Fruit fly (Drosophila melanogaster): ENCODE results near the gene cona.

The cona gene

DNA sequence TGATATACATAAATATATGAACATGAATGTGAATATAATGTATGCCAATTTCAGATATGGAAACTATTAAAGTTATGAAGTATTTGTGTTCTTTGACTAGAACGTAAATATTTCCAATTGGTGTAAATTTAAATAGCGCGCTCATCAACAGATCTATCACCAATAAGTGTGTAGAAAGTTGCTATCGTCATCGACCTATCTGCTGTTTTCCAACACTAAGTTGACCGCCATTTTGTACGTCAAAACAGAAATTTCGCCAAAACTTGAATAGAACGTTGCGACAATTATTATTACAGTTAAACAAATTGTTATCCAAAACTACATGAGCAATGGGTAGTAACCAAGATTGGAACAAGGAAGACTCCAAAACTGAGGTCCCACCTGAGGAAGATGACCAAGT is at the start of gene cona:
Gene cona (plus strand): TSS at position 236 of the 400 bp plus-strand sequence.
- TF ChIP-seq usp (GFP tag; optimal IDR thresholded peaks at IDR 0.05) (no peak), EcR (GFP tag; optimal IDR thresholded peaks at IDR 0.05) (no peak), pan (optimal IDR thresholded peaks at IDR 0.05) (no peak), psq (optimal IDR thresholded peaks at IDR 0.05) (no peak), Dll (optimal IDR thresholded peaks at IDR 0.05) (no peak), CG8478 (optimal IDR thresholded peaks at IDR 0.05) (no peak)

DNA sequence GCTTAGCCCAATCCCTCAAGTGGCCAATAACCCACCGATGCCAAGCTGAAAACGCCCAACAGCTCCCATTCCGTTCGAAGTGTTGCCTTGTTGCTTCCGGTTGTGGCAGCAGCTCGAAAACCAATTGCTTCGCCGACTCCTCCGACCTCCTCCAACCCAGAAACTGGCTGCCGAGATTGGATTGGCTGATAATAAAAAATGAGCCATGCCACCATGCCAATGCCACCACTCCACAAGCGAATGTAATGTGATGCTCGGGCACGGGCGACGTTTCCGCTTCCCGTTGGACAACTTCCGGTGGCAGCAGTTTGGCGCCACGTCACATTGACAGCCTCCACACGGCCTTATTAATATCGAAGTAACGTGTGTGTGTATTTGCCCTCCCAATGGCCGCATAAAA is 47.1 kb upstream of the cona start:
- no peak for TF ChIP-seq usp (GFP tag; optimal IDR thresholded peaks at IDR 0.05)
- no peak for TF ChIP-seq pan (optimal IDR thresholded peaks at IDR 0.05)
- TF ChIP-seq EcR (GFP tag; optimal IDR thresholded peaks at IDR 0.05), result no peak
- no peak for TF ChIP-seq Dll (optimal IDR thresholded peaks at IDR 0.05)
- TF ChIP-seq psq (optimal IDR thresholded peaks at IDR 0.05), result no peak
- TF ChIP-seq CG8478 (optimal IDR thresholded peaks at IDR 0.05), result no peak

DNA sequence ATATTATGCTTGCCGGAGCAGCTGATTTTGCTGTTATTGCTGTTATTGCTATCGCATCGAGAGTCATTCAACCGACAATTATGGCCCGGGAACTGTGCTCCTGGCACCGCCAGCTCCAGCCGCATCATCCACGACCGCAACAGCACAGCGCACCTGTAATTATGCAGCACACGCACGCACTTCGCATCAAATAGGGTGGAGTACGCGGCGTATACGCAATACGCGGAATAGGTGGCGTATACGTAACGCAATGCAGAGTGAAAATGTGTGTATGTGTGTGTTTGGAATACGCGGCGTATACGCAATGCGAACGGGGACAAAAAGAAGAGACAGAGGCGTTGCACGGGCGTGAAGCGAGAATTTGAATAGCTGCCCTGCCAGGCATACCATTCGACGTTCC is 29.8 kb upstream of the cona start:
- TF ChIP-seq EcR (GFP tag; optimal IDR thresholded peaks at IDR 0.05) (no peak), psq (optimal IDR thresholded peaks at IDR 0.05) (no peak), Dll (optimal IDR thresholded peaks at IDR 0.05) (no peak), CG8478 (optimal IDR thresholded peaks at IDR 0.05) (no peak), pan (optimal IDR thresholded peaks at IDR 0.05) (no peak), usp (GFP tag; optimal IDR thresholded peaks at IDR 0.05) (no peak)

DNA sequence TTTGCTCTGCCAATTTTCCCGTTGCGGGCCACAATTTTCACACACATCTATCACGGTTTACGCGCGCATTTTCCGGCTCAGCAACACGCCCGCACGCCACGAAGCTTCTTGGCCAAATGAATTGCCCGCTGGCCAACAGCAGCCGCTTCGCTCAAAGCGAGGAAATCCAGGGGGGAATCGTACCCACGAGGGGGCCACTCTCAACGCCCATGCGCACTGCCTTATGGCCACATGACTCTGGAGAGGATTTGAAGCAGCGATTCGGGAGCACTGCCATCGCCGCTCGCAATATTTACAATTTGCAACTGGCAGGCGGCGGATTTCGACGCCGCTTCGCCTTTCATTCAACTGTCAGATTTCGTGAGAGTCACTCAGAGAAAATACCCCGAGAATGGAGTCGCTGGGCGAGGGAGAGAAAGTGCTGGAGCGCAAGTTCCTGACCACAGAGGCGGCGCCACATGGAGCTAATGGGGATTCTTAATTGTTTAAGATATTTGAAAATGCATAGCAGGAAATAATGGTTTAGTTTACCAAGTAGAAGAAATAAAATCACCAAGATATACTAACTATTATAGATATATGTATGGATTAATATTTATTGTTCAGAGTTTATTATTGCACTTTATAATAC is 24.9 kb upstream of the cona start, which contains the start of gene CG15803:
Gene CG15803 (minus strand): TSS at position 99 of the 631 bp plus-strand sequence.
- TF ChIP-seq EcR (GFP tag; optimal IDR thresholded peaks at IDR 0.05) (no peak), Dll (optimal IDR thresholded peaks at IDR 0.05) (peak; percentile 61)

DNA sequence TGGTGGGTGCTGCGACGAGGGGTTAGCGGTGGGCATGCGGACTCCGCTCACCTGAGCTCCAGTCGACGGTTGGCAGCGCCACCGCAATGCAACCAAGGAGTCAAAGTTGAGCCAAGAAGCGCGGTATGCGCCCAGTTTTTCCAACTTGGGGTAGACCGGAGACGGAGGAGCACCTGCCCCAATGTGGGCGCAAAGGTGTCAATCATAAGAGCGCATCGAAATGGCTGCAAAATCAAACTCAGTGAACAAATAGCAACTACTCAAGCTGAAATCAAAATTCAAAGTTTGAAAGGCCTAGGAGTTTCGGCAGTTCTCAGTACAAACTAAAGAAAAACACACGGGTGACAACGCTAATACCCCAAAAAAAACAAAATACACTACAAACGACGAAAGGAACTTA is 23.9 kb upstream of the cona start, which contains the start of gene hmw:
Gene hmw (plus strand): TSS at position 301 of the 400 bp plus-strand sequence.
- no peak for TF ChIP-seq CG8478 (optimal IDR thresholded peaks at IDR 0.05)
- TF ChIP-seq EcR (GFP tag; optimal IDR thresholded peaks at IDR 0.05), result no peak
- TF ChIP-seq usp (GFP tag; optimal IDR thresholded peaks at IDR 0.05), result no peak
- no peak for TF ChIP-seq pan (optimal IDR thresholded peaks at IDR 0.05)
- TF ChIP-seq Dll (optimal IDR thresholded peaks at IDR 0.05), result no peak

DNA sequence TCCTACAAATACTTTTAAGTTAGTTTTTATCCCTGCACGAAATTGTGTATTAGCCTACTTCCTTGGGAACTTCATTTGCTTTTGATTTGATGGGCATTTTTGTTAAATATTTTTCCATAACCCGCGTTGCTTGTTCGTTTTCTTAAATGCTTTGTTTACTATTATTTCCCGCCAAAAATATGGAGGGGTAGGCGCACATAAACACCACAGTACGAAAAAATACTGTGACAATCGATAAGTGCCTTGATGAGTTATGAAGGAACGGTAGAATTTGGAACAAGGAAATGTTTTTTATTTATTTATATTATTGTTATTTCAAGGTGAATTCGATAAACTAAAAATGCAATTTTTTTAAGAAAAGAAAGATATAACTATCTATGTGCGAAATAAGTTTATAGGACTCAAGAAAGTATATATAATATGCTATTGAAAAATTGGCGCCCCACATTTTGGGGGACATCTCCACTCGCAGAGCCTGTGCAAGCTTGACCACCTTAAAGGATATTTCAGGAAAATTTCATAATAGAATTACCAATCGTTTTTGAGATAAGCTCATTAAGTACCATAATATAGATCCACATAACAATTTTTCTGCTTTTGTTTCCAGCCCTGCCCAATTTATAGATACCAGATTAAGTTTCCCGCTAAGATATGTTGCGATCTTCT is 19.5 kb upstream of the cona start, which contains the start of the genes WRNexo and Nup43:
Gene WRNexo (minus strand): TSS at position 185 of the 666 bp plus-strand sequence.
Gene Nup43 (plus strand): TSS at position 661 of the 666 bp plus-strand sequence.
- no peak for TF ChIP-seq Dll (optimal IDR thresholded peaks at IDR 0.05)
- no peak for TF ChIP-seq EcR (GFP tag; optimal IDR thresholded peaks at IDR 0.05)
- no peak for TF ChIP-seq CG8478 (optimal IDR thresholded peaks at IDR 0.05)

DNA sequence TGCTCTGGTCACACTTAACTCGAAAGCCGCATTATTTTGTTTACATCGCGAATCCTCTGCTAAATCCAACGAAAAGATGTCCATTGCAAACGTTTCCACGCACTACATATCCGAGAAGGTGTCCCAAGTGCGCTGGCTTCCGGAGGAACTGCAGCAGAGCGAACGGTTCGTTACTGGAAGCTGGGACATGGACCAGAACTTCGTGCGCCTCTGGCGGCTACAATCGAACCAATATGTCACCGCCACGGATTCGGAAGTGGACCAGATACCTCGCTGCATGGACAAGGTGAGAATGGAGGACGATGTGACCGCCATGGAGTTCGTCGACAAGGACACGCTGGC is 19.0 kb upstream of the cona start:
- no peak for TF ChIP-seq EcR (GFP tag; optimal IDR thresholded peaks at IDR 0.05)

DNA sequence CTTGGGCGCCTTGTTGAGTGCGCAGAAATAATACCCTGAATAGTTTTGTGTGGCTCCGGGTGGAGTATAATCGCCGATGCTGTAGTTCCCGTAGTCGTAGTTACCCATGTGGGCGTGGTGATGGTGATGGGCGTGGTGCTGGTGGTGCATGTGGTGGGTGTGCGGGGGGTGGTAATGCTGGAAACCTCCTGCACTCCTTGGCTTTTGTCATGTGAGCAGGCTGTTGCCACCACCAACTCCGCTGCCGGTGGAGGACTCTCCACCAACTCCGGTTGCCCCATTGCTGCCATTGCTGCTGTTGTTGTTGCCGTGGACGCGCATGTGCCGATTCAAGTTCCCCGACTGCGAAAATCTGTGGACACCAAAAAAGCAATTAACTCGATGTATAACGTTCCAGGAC is 17.0 kb upstream of the cona start:
- no peak for TF ChIP-seq CG8478 (optimal IDR thresholded peaks at IDR 0.05)

DNA sequence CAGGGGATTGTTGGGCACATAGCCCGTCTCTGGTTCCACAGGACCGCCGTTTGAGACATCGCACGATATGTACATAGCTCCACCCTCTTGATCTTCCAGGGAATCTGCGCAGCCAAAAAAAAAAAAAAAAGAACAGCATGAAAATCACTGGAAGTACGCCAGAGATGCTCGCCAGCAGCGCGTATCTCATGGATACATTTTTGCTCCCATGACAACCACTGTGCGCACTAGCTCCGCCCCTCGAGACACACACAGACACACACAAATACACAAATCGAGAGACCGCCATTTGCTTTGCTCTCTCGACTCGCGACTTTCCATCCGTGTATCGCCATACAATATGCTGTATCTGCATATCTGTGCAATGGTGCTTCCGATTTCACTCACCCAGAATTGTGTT is 14.3 kb upstream of the cona start:
- no peak for TF ChIP-seq pan (optimal IDR thresholded peaks at IDR 0.05)
- TF ChIP-seq Dll (optimal IDR thresholded peaks at IDR 0.05), result no peak
- no peak for TF ChIP-seq CG8478 (optimal IDR thresholded peaks at IDR 0.05)
- no peak for TF ChIP-seq usp (GFP tag; optimal IDR thresholded peaks at IDR 0.05)
- TF ChIP-seq psq (optimal IDR thresholded peaks at IDR 0.05), result no peak
- no peak for TF ChIP-seq EcR (GFP tag; optimal IDR thresholded peaks at IDR 0.05)

DNA sequence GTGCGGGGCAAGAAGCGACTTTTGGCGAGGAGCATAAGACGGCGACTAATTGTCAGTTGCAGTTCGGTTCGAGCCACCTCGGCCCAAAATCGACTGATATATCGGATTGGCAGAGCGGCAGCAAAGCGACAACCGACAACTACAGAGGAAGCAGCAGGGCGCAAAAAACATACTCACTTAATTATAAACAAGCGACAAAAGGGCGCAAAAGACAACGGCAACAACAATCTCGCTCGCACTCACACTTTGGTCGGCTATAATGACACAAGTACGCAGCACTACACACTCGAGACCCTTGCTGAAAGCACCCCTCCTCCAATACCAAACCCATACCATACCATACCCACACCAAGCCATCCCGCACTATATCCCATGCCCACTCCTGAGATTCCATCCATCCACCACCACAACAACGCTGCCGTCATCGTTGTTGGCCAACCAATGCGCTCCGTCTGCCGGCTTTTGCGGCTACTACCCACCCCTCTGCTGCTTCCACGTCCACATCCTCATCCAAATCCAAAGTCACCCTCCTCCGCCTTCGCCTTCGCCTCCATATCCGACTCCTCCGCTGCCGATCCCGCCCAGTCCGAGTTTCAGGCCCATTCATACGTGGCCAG is 12.8 kb upstream of the cona start, which contains the start of gene gl:
Gene gl (minus strand): TSS at position 51 of the 617 bp plus-strand sequence.
- TF ChIP-seq Dll (optimal IDR thresholded peaks at IDR 0.05), result no peak
- no peak for TF ChIP-seq usp (GFP tag; optimal IDR thresholded peaks at IDR 0.05)

DNA sequence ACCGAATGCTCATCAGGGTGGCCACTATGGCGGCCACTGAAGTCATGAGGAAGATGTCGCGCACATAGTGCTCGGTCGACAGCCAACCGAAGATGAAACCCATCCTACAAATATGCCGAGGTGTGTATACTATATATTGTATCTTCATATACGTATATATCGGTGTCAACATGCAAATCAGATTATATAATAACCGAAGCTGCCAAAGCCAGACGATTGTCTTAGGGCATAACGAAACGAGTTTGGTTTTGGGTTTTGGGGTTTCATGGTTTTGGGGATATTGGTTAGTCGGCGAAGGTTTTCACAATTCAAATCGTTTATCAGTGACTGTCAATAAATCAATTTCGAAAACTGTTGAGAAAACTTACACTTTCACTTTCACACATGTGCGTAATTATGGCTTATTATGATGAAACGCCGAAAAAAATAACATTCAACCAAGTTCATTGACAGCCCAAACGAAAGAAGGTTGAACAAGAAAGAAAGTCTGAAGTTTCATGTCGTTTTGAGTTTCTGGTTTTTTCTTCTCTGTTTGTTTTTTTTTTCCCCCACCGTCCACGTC is 5.3 kb upstream of the cona start:
- TF ChIP-seq Dll (optimal IDR thresholded peaks at IDR 0.05), result no peak

DNA sequence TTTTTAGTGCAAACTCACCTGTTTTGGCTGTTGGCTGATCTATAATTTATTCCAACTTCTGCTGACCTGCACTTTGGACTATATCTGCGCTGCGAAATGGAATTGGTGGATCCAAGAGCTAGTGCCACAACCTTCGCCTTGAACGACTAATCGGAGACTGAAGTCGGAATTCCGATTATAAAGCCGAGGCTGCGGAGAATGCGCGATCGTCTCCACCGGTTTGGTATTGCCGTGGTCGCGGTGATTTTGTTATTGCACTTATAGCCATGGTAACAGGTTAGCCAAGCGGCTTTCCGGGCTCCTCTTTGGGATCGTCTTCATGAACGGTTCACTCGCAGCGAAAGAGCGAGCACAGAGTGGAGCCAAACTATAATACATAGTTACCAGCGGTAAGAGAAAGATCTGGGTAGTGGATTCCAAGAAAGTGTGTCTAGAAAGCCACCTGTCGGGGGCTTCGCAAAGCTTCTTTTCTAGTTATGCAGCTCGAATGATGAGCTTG is 4.6 kb upstream of the cona start, which contains the start of gene CG7675:
Gene CG7675 (minus strand): TSS at position 165 of the 499 bp plus-strand sequence.
- TF ChIP-seq EcR (GFP tag; optimal IDR thresholded peaks at IDR 0.05) (no peak), pan (optimal IDR thresholded peaks at IDR 0.05) (no peak)

DNA sequence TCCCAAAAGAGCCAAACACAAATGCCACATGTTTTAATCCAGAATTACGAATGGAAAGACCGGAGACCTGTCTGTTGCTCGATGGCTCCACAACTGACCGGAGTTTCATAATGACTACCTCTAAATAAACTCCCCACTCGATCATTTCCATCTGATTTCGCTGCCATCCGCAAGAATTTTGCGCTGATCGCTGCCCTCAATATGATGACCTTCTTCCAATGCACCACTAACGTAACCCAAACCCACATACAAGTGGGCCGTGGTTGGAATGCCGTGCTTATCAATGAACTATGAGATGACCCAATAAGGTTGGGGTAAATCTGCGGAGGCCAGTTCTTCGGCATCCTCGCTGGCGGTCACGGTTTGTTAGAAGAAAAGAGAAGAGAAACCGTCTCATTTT is 656 bp upstream of the cona start, which contains the start of gene CG14309:
Gene CG14309 (minus strand): TSS at position 101 of the 400 bp plus-strand sequence.
- no peak for TF ChIP-seq pan (optimal IDR thresholded peaks at IDR 0.05)
- TF ChIP-seq EcR (GFP tag; optimal IDR thresholded peaks at IDR 0.05), result no peak
- no peak for TF ChIP-seq CG8478 (optimal IDR thresholded peaks at IDR 0.05)
- TF ChIP-seq usp (GFP tag; optimal IDR thresholded peaks at IDR 0.05), result no peak
- no peak for TF ChIP-seq Dll (optimal IDR thresholded peaks at IDR 0.05)
- TF ChIP-seq psq (optimal IDR thresholded peaks at IDR 0.05), result no peak

Measured in whole organism.